Worm (Caenorhabditis elegans) whole organism, young adult: Measurements from ENCODE around the gene C14A6.6.

Experiments
- C06A6.2 ChIP-seq: fragments of 200-800 bp; sonication (Bioruptor generic); conservative IDR thresholded peaks from 2 replicates; pipeline ENCODE4 v1.3.6; 2022; ENCODE audit warnings: missing genetic modification characterization, missing compliant biosample characterization
- bed-1 ChIP-seq: fragments of 200-800 bp; sonication (Bioruptor generic); IDR thresholded peaks from 2 replicates; pipeline ENCODE4 v1.3.6; 2022; ENCODE audit warnings: missing genetic modification reagents, missing genetic modification characterization, missing compliant biosample characterization
- cebp-2 ChIP-seq: fragments of 200-800 bp; sonication (Bioruptor generic); IDR thresholded peaks from 2 replicates; pipeline ENCODE4 v1.3.6; 2022; ENCODE audit warnings: missing genetic modification characterization, missing compliant biosample characterization
- dpl-1 ChIP-seq: fragments of 150-350 bp; optimal IDR thresholded peaks from 2 replicates; lab custom pipeline; 2014; ENCODE audit warnings: missing biosample characterization, missing genetic modification reagents, missing genetic modification characterization
- gei-17 ChIP-seq: fragments of 200-800 bp; sonication (Bioruptor generic); optimal IDR thresholded peaks from 2 replicates; lab custom pipeline; 2018; ENCODE audit warnings: mild to moderate bottlenecking, missing genetic modification characterization, missing compliant biosample characterization
- hmg-20 ChIP-seq: fragments of 200-800 bp; sonication (Bioruptor generic); IDR thresholded peaks from 2 replicates; pipeline ENCODE4 v1.3.6; 2022; ENCODE audit warnings: missing genetic modification reagents, missing genetic modification characterization, missing compliant biosample characterization
- let-526 ChIP-seq: fragments of 200-800 bp; sonication (Bioruptor generic); IDR thresholded peaks from 2 replicates; pipeline ENCODE4 v1.3.6; 2022; ENCODE audit warnings: missing genetic modification reagents, missing genetic modification characterization, missing compliant biosample characterization
- lin-54 ChIP-seq: fragments of 200-800 bp; sonication (Bioruptor generic); optimal IDR thresholded peaks from 2 replicates; lab custom pipeline; 2018; ENCODE audit warnings: mild to moderate bottlenecking, missing genetic modification characterization, missing compliant biosample characterization
- repo-1 ChIP-seq: sonication (generic microtip); optimal IDR thresholded peaks from 2 replicates; lab custom pipeline; 2017; ENCODE audit warnings: mild to moderate bottlenecking, missing genetic modification characterization, missing compliant biosample characterization
- snpc-1.3 ChIP-seq: sonication (generic microtip); optimal IDR thresholded peaks from 2 replicates; lab custom pipeline; 2017; ENCODE audit warnings: missing genetic modification characterization, mild to moderate bottlenecking, missing compliant biosample characterization, antibody characterized with exemption, moderate library complexity, missing genotype, missing genetic modification reagents; ENCODE audit not compliant: insufficient read depth
- snpc-3.4 ChIP-seq: sonication (generic microtip); optimal IDR thresholded peaks from 2 replicates; lab custom pipeline; 2017; ENCODE audit warnings: missing genetic modification characterization, mild to moderate bottlenecking, missing compliant biosample characterization, antibody characterized with exemption, moderate library complexity, missing genotype, missing genetic modification reagents
- snpc-4 ChIP-seq, 5 experiments: fragments of 150-350 bp in 1 of 5; sonication (generic microtip) in 4 of 5; optimal IDR thresholded peaks; 2 replicates each; lab custom pipeline; 2014 to 2018; ENCODE audit warnings: missing genetic modification characterization in 5 of 5, missing biosample characterization in 3 of 5, antibody characterized with exemption in 2 of 5, mild to moderate bottlenecking in 2 of 5, missing compliant biosample characterization in 2 of 5, missing genotype in 2 of 5, moderate library complexity in 2 of 5, missing genetic modification reagents in 1 of 5
- unc-62 ChIP-seq: fragments of 150-350 bp; optimal IDR thresholded peaks from 2 replicates; lab custom pipeline; 2014; ENCODE audit warnings: missing biosample characterization, missing genetic modification reagents, missing genetic modification characterization

DNA sequence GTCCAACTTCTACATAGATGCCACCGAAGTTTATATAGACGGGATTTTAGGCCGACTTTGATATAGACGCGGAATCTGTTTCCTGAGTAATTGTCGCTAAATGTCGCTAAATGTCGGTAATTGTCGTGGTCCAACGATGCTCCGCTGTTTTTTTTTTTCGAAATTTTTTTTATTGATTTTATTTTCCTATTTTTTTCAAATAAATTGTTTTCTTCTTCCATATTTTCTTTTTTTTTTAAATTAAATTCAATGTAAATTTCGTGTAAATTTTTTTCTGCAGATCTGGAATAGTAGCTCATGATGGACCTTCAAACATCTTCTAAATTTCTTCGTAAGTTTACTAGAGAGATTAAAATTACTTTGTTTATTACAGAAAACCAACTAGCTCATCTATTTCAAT, 17.8 kb upstream of the C14A6.6 start, which contains the start of gene C31G12.3:
- TF ChIP-seq dpl-1 (GFP tag; lab: Kevin White, UChicago) = no peak
- TF ChIP-seq gei-17 (GFP tag; lab: Kevin White, UChicago) = no peak
- TF ChIP-seq snpc-1.3 (tag; lab: Kevin White, UChicago) = no peak
- no peak for TF ChIP-seq unc-62 (GFP tag; lab: Kevin White, UChicago)
- TF ChIP-seq snpc-4 (GFP tag; optimal IDR thresholded peaks at IDR 0.05; lab: Kevin White, UChicago) = no peak
- no peak for TF ChIP-seq snpc-4 (tag; optimal IDR thresholded peaks at IDR 0.05; lab: Kevin White, UChicago)
- TF ChIP-seq snpc-3.4 (tag; lab: Kevin White, UChicago) = no peak
- TF ChIP-seq bed-1 (GFP tag; lab: Robert Waterston, UW) = no peak
- TF ChIP-seq lin-54 (GFP tag; lab: Kevin White, UChicago) = no peak
- TF ChIP-seq hmg-20 (GFP tag; lab: Robert Waterston, UW) = no peak
- no peak for TF ChIP-seq let-526 (GFP tag; lab: Robert Waterston, UW)
- TF ChIP-seq cebp-2 (GFP tag; lab: Robert Waterston, UW) = no peak
- TF ChIP-seq repo-1 (tag; lab: Kevin White, UChicago) = no peak
- no peak for TF ChIP-seq C06A6.2 (GFP tag; lab: Robert Waterston, UW)
